Worm (Caenorhabditis elegans) whole organism, L3 larva: ENCODE data around the gene fbxa-10.

ENCODE experiments used
- ZK546.5 ChIP-seq: sonication (generic microtip); optimal IDR thresholded peaks from 2 replicates; lab custom pipeline; 2017; ENCODE audit warnings: missing biosample characterization, missing genetic modification characterization
- ceh-16 ChIP-seq: sonication (generic microtip); optimal IDR thresholded peaks from 2 replicates; lab custom pipeline; 2017; ENCODE audit warnings: missing biosample characterization, missing genetic modification characterization
- ceh-28 ChIP-seq: fragments of 150-350 bp; optimal IDR thresholded peaks from 2 replicates; lab custom pipeline; 2014; ENCODE audit warnings: missing biosample characterization, missing genetic modification reagents, missing genetic modification characterization
- ceh-82 ChIP-seq: fragments of 150-350 bp; optimal IDR thresholded peaks from 2 replicates; lab custom pipeline; 2014; ENCODE audit warnings: missing biosample characterization, missing genetic modification characterization
- elt-3 ChIP-seq, 3 experiments: fragments of 150-350 bp in 1 of 3; sonication (generic microtip) in 2 of 3; optimal IDR thresholded peaks; 2 replicates in 2 of 3; 4 replicates in 1 of 3; lab custom pipeline; 2014 to 2017; ENCODE audit warnings: missing biosample characterization in 3 of 3, missing genetic modification characterization in 3 of 3
- fkh-10 ChIP-seq: sonication (generic microtip); optimal IDR thresholded peaks from 2 replicates; lab custom pipeline; 2017; ENCODE audit warnings: missing biosample characterization, missing genetic modification reagents, missing genetic modification characterization
- nhr-11 ChIP-seq: fragments of 150-350 bp; optimal IDR thresholded peaks from 2 replicates; lab custom pipeline; 2014; ENCODE audit warnings: missing biosample characterization, missing genetic modification characterization
- nhr-12 ChIP-seq: fragments of 150-350 bp; optimal IDR thresholded peaks from 2 replicates; lab custom pipeline; 2014; ENCODE audit warnings: missing biosample characterization, missing genetic modification characterization
- nhr-237 ChIP-seq: fragments of 150-350 bp; optimal IDR thresholded peaks from 2 replicates; lab custom pipeline; 2014; ENCODE audit warnings: missing biosample characterization, missing genetic modification characterization
- nhr-25 ChIP-seq: sonication (generic microtip); optimal IDR thresholded peaks from 2 replicates; lab custom pipeline; 2017; ENCODE audit warnings: missing biosample characterization, missing genetic modification characterization
- nhr-28 ChIP-seq: fragments of 150-350 bp; optimal IDR thresholded peaks from 2 replicates; lab custom pipeline; 2014; ENCODE audit warnings: missing biosample characterization, missing genetic modification characterization
- nhr-77 ChIP-seq: fragments of 150-350 bp; optimal IDR thresholded peaks from 2 replicates; lab custom pipeline; 2014; ENCODE audit warnings: missing biosample characterization, missing genetic modification characterization
- pha-4 ChIP-seq: fragments of 150-350 bp; optimal IDR thresholded peaks from 2 replicates; lab custom pipeline; 2014; ENCODE audit warnings: missing biosample characterization, missing genetic modification reagents, missing genetic modification characterization
- snpc-4 ChIP-seq: fragments of 150-350 bp; optimal IDR thresholded peaks from 2 replicates; lab custom pipeline; 2014; ENCODE audit warnings: missing biosample characterization, missing genetic modification characterization

- TF ChIP-seq nhr-77 (tag; lab: Kevin White, UChicago) (no peak), nhr-11 (tag; lab: Kevin White, UChicago) (no peak), elt-3 (tag; optimal IDR thresholded peaks at IDR 0.05; lab: Kevin White, UChicago) (no peak), nhr-28 (no peak), pha-4 (tag; lab: Kevin White, UChicago) (no peak), nhr-12 (tag; lab: Kevin White, UChicago) (no peak), ceh-28 (tag; lab: Kevin White, UChicago) (no peak), ceh-82 (tag; lab: Kevin White, UChicago) (no peak), ceh-16 (tag; lab: Kevin White, UChicago) (no peak), nhr-25 (tag; lab: Kevin White, UChicago) (no peak), fkh-10 (GFP tag; lab: Kevin White, UChicago) (no peak), ZK546.5 (tag; lab: Kevin White, UChicago) (no peak), snpc-4 (no peak), nhr-237 (tag; lab: Kevin White, UChicago) (no peak)
These were observed 39.4 kb downstream of the fbxa-10 start, which contains the start of gene trp-2 for ce11 chrIII:991581-991980.
